Fruit fly (Drosophila melanogaster): ENCODE measurements around the gene CG31910.

Gene CG31910

dm6 chr2L:6751037-6751436, 5.6 kb upstream of the CG31910 start:
- no peak for TF ChIP-seq noc (tag; optimal IDR thresholded peaks at IDR 0.05)

dm6 chr2L:6747814-6748213, 2.4 kb upstream of the CG31910 start, which contains the start of gene CG44271:
Gene CG44271 (minus strand): TSS chr2L:6747914.
- TF ChIP-seq noc (tag; optimal IDR thresholded peaks at IDR 0.05) = no peak

dm6 chr2L:6741980-6742591, 3.3 kb downstream of the CG31910 start, which contains the start of gene meng:
Gene meng (plus strand): TSS chr2L:6742502.
- no peak for TF ChIP-seq noc (tag; optimal IDR thresholded peaks at IDR 0.05)

dm6 chr2L:6740088-6740487, 5.3 kb downstream of the CG31910 start, which contains the start of gene TTLL3A:
Gene TTLL3A (minus strand): TSS chr2L:6740188.
- no peak for TF ChIP-seq noc (tag; optimal IDR thresholded peaks at IDR 0.05)

DNA sequence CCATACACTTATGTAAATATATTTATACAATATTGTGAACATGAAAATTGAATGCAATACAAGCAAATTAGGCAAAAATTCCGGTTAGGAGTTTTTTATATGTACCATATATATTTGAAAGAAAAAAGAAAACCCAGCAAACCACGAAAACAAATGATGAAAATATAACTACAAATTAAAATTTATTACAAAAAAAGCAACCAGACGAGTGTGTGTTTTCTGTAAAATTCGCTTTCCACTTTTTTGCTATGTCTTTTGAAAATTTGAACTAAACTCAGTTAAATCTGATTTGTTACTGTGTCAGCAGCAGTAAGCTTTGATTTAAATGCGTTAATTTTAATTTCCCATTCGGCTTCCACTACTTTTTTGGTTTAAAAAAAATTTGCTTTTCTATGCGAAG, 12.9 kb downstream of the CG31910 start, which contains the start of gene TTLL3B:
Gene TTLL3B, plus strand, starts transcription at position 301 of the 400 bp plus-strand sequence.
- no peak for TF ChIP-seq noc (tag; optimal IDR thresholded peaks at IDR 0.05)

- TF ChIP-seq noc (tag; optimal IDR thresholded peaks at IDR 0.05) = no peak
Observed at dm6 chr2L:6723750-6724503, 21.5 kb downstream of the CG31910 start, which contains the start of gene Liprin-alpha. Gene Liprin-alpha (plus strand): TSS chr2L:6723903.

DNA sequence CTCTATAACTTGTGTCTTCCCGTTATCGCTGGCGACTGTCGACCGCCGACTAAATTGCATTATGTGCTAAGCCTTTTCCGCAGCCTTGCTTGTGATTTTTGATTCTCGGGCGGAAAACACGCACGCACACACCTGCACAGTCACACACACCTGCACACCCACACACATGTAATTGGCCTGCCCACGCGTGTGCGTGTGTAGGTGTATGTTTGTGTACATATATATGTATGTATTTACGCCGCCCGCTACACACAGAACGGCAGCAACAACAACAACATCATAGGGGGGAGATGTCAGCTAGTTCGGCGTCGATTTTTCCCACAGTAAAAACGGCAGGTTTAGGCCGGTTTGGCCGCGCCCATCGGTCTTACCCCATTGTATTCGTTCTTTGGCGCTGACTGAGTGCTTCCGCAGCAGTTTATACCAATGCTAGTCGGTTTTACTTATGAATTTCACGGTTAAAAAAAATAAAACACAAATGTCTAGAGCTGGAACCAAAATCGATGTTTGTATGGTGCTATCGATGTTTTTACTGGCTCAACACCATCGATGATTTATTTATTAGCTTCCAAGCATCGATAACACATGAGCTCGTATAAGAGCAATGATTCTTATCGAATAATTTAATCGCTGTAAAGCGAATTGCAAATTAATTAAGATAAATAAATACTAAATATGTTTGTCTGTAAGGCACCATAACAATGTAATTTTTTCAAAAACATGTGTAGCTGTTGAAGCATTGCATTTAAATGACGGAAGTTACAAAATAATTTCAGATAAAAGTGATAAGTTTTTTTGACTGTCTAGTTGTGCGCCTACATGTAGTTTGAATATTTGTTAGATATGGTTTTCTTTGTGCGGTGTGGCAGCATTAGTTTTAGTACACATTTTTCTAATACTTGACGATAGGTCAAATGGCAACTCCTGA, 22.3 kb downstream of the CG31910 start, which contains the start of gene homer:
Gene homer, minus strand, starts transcription at position 538 of the 928 bp plus-strand sequence.
- TF ChIP-seq noc (tag; optimal IDR thresholded peaks at IDR 0.05) = no peak

- TF ChIP-seq noc (tag; optimal IDR thresholded peaks at IDR 0.05) = no peak
Observed at dm6 chr2L:6721710-6722109, 23.7 kb downstream of the CG31910 start.

- TF ChIP-seq noc (tag; optimal IDR thresholded peaks at IDR 0.05) = no peak
Observed at dm6 chr2L:6717460-6717859, 28.0 kb downstream of the CG31910 start, which contains the start of gene Aatf. Gene Aatf (plus strand): TSS chr2L:6717625.

DNA sequence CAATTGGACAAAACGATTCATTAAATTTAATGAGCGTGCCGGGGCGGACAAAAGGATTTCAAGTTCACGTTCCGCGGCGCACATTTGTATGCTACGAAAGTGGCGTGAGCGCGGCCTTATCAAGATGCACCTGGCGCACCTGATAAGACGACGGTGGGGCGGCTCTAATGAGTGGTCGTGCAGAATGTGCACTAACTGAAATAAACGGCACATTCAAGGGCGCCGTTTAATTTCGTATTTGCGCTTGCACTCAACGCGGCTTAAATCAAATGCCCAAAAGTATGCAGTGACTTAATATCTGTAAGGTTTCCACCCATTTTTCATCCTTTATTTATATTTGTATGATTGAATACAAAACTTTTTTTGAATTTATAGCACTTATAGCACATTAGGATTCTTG, 28.5 kb downstream of the CG31910 start:
- TF ChIP-seq noc (tag; optimal IDR thresholded peaks at IDR 0.05) = no peak

dm6 chr2L:6716182-6716770, 29.1 kb downstream of the CG31910 start, which contains the start of gene AkhR:
Gene AkhR (minus strand): TSS chr2L:6716186.
- peak; percentile 23 for TF ChIP-seq noc (tag; optimal IDR thresholded peaks at IDR 0.05)

dm6 chr2L:6708997-6709662, 36.3 kb downstream of the CG31910 start, which contains the start of gene Tsp:
Gene Tsp (minus strand): TSS chr2L:6709086.
- no peak for TF ChIP-seq noc (tag; optimal IDR thresholded peaks at IDR 0.05)

dm6 chr2L:6706368-6706919, 39.0 kb downstream of the CG31910 start:
- TF ChIP-seq noc (tag; optimal IDR thresholded peaks at IDR 0.05) = no peak

DNA sequence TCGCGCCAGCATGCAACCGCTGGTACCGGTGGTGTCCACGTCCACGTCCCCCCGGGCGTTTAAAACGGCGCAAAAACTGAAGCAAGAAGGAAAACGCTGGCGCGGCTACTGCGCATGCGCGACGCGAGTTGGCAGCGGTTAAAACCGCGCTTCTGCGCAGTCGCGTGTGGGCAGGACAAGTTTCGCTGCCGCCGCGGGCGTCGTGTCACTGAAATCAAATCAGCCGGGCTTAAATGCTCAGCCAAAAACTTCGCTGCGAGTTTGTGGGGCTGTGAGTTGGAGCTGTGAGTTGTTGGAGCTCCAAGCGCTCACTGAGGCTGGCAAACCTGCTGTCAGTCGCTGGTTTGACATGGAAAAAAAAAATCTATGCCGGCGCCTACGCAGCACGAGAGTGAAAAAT, 40.3 kb downstream of the CG31910 start:
- no peak for TF ChIP-seq noc (tag; optimal IDR thresholded peaks at IDR 0.05)

All from whole organism, larva.